Fruit fly (Drosophila melanogaster) whole organism, pupa: ENCODE measurements around the gene CG31871.

Source experiments
- CG14655 ChIP-seq: fragments of 200-800 bp; sonication (Bioruptor generic); optimal IDR thresholded peaks from 3 replicates; lab custom pipeline; 2017; ENCODE audit warnings: mild to moderate bottlenecking, missing biosample characterization, missing genetic modification reagents, missing genetic modification characterization
- CG15710 ChIP-seq: fragments of 200-800 bp; sonication (Bioruptor generic); optimal IDR thresholded peaks from 2 replicates; lab custom pipeline; 2018; ENCODE audit warnings: missing biosample characterization, mild to moderate bottlenecking, missing genetic modification characterization, moderate library complexity
- CG32121 ChIP-seq: fragments of 200-800 bp; sonication (Bioruptor generic); IDR thresholded peaks from 2 replicates; pipeline ENCODE4 v1.3.6; 2022; ENCODE audit warnings: missing biosample characterization, missing genetic modification characterization
- CG34367 ChIP-seq: fragments of 200-800 bp; sonication (Bioruptor generic); optimal IDR thresholded peaks from 2 replicates; lab custom pipeline; 2018; ENCODE audit warnings: missing biosample characterization, mild to moderate bottlenecking, missing genetic modification characterization
- CG9948 ChIP-seq: fragments of 200-800 bp; sonication (Bioruptor generic); optimal IDR thresholded peaks from 2 replicates; lab custom pipeline; 2018; ENCODE audit warnings: missing biosample characterization, mild to moderate bottlenecking, missing genetic modification characterization, moderate library complexity
- EcR ChIP-seq: fragments of 200-800 bp; sonication (Bioruptor generic); optimal IDR thresholded peaks from 3 replicates; lab custom pipeline; 2019; ENCODE audit warnings: missing biosample characterization, missing genetic modification characterization, mild to moderate bottlenecking, moderate library complexity, missing genetic modification reagents
- Pif1B ChIP-seq: fragments of 200-800 bp; sonication (Bioruptor generic); optimal IDR thresholded peaks from 3 replicates; lab custom pipeline; 2016; ENCODE audit warnings: missing biosample characterization, missing genetic modification characterization
- Snoo ChIP-seq: fragments of 200-800 bp; sonication (Bioruptor generic); optimal IDR thresholded peaks from 3 replicates; lab custom pipeline; 2017; ENCODE audit warnings: missing biosample characterization, mild to moderate bottlenecking, missing genetic modification characterization, inconsistent platforms
- rn ChIP-seq: fragments of 200-800 bp; sonication (Bioruptor generic); IDR thresholded peaks from 2 replicates; pipeline ENCODE4 v1.3.6; 2022; ENCODE audit warnings: missing biosample characterization, missing genetic modification characterization

- TF ChIP-seq CG15710 (tag; lab: Kevin White, UChicago) (no peak), CG9948 (tag; lab: Kevin White, UChicago) (no peak), CG32121 (no peak), EcR (GFP tag; lab: Kevin White, UChicago) (no peak), Pif1B (GFP tag; lab: Kevin White, UChicago) (no peak), CG14655 (GFP tag; lab: Kevin White, UChicago) (no peak), rn (GFP tag; lab: Robert Waterston, UW) (no peak), Snoo (tag; lab: Kevin White, UChicago) (no peak), CG34367 (no peak)
Observed at dm6 chr2L:10688764-10689163, 26.9 kb downstream of the CG31871 start.
